Worm (Caenorhabditis elegans) whole organism, L3 larva: ENCODE data around the gene T05C7.9.

ENCODE experiments used
- ama-1 ChIP-seq: fragments of 150-350 bp; optimal IDR thresholded peaks from 2 replicates; lab custom pipeline; 2018
- elt-1 ChIP-seq: fragments of 150-350 bp; optimal IDR thresholded peaks from 2 replicates; lab custom pipeline; 2014; ENCODE audit warnings: missing biosample characterization, missing genetic modification characterization
- lin-39 ChIP-seq: fragments of 150-350 bp; optimal IDR thresholded peaks from 2 replicates; lab custom pipeline; 2018; ENCODE audit warnings: missing biosample characterization, missing genetic modification reagents, missing genetic modification characterization
- nhr-11 ChIP-seq: fragments of 150-350 bp; optimal IDR thresholded peaks from 2 replicates; lab custom pipeline; 2014; ENCODE audit warnings: missing biosample characterization, missing genetic modification characterization
- nhr-67 ChIP-seq: fragments of 150-350 bp; optimal IDR thresholded peaks from 2 replicates; lab custom pipeline; 2014; ENCODE audit warnings: missing biosample characterization, missing genetic modification characterization
- snpc-4 ChIP-seq: fragments of 150-350 bp; optimal IDR thresholded peaks from 2 replicates; lab custom pipeline; 2014; ENCODE audit warnings: missing biosample characterization, missing genetic modification characterization
- ztf-11 ChIP-seq: fragments of 150-350 bp; optimal IDR thresholded peaks from 2 replicates; lab custom pipeline; 2014; ENCODE audit warnings: missing biosample characterization, missing genetic modification characterization

- TF ChIP-seq lin-39 (no peak), ama-1 (no peak), nhr-67 (no peak), snpc-4 (no peak), elt-1 (tag; lab: Kevin White, UChicago) (no peak), nhr-11 (tag; lab: Kevin White, UChicago) (no peak), ztf-11 (no peak)
Measured at ce11 chrIV:77421-77820, 1.7 kb upstream of the T05C7.9 start.
